Worm (Caenorhabditis elegans) whole organism, L1 larva: ENCODE data around the gene ZK666.1.
A peak's percentile ranks its signal among the peaks of the same experiment; 100 is the strongest.

ENCODE experiments used
- C16A3.4 ChIP-seq: fragments of 150-350 bp; optimal IDR thresholded peaks from 2 replicates; lab custom pipeline; 2014; ENCODE audit warnings: missing biosample characterization, missing genetic modification characterization
- C34B4.2 ChIP-seq: sonication (generic microtip); optimal IDR thresholded peaks from 2 replicates; lab custom pipeline; 2017; ENCODE audit warnings: mild to moderate bottlenecking, missing genetic modification characterization, missing compliant biosample characterization
- Y116A8C.19 ChIP-seq: sonication (generic microtip); optimal IDR thresholded peaks from 2 replicates; lab custom pipeline; 2016; ENCODE audit warnings: missing compliant biosample characterization, missing genetic modification characterization, borderline replicate concordance
- aha-1 ChIP-seq: fragments of 150-350 bp; optimal IDR thresholded peaks from 2 replicates; lab custom pipeline; 2014; ENCODE audit warnings: missing biosample characterization, missing genetic modification characterization
- alr-1 ChIP-seq: fragments of 200-800 bp; sonication (Bioruptor generic); optimal IDR thresholded peaks from 2 replicates; lab custom pipeline; 2018; ENCODE audit warnings: borderline replicate concordance, mild to moderate bottlenecking, missing genetic modification characterization, missing compliant biosample characterization
- ama-1 ChIP-seq: fragments of 150-350 bp; optimal IDR thresholded peaks from 2 replicates; lab custom pipeline; 2014
- blmp-1 ChIP-seq: fragments of 150-350 bp; optimal IDR thresholded peaks from 2 replicates; lab custom pipeline; 2014; ENCODE audit warnings: missing biosample characterization, missing genetic modification characterization
- ceh-82 ChIP-seq, 3 experiments: fragments of 150-350 bp in 1 of 3; sonication (generic microtip) in 2 of 3; optimal IDR thresholded peaks; 2 replicates each; lab custom pipeline; 2014 to 2017; ENCODE audit warnings: missing biosample characterization in 3 of 3, missing genetic modification characterization in 3 of 3
- ceh-90 ChIP-seq: sonication (generic microtip); optimal IDR thresholded peaks from 2 replicates; lab custom pipeline; 2016; ENCODE audit warnings: missing genetic modification characterization, missing compliant biosample characterization
- efl-1 ChIP-seq, 4 experiments: fragments of 150-350 bp; optimal IDR thresholded peaks in 3 of 4; peaks in 1 of 4; 1 replicate in 1 of 4; 2 replicates in 3 of 4; lab custom pipeline; 2014; ENCODE audit warnings: missing biosample characterization in 2 of 4, missing genetic modification characterization in 2 of 4, missing genetic modification reagents in 2 of 4
- efl-3 ChIP-seq: fragments of 200-800 bp; sonication (Bioruptor generic); optimal IDR thresholded peaks from 2 replicates; lab custom pipeline; 2018; ENCODE audit warnings: mild to moderate bottlenecking, missing genetic modification characterization, missing compliant biosample characterization
- elt-2 ChIP-seq: sonication (generic microtip); optimal IDR thresholded peaks from 2 replicates; lab custom pipeline; 2016; ENCODE audit warnings: missing genetic modification characterization, mild to moderate bottlenecking, inconsistent platforms, missing compliant biosample characterization, missing genetic modification reagents
- elt-3 ChIP-seq, 6 experiments: fragments of 150-350 bp in 1 of 6; sonication (generic microtip); optimal IDR thresholded peaks; 2 replicates each; lab custom pipeline; 2017 to 2018; ENCODE audit warnings: missing biosample characterization in 6 of 6, missing genetic modification characterization in 6 of 6, inconsistent platforms in 1 of 6
- fkh-8 ChIP-seq: sonication (generic microtip); optimal IDR thresholded peaks from 2 replicates; lab custom pipeline; 2016; ENCODE audit warnings: mild to moderate bottlenecking, missing genetic modification characterization, missing compliant biosample characterization
- grh-1 ChIP-seq: fragments of 200-800 bp; sonication (Bioruptor generic); IDR thresholded peaks from 2 replicates; pipeline ENCODE4 v1.3.6; 2022; ENCODE audit warnings: missing genetic modification reagents, missing genetic modification characterization, missing compliant biosample characterization
- irx-1 ChIP-seq: sonication (generic microtip); optimal IDR thresholded peaks from 2 replicates; lab custom pipeline; 2016; ENCODE audit warnings: missing genetic modification characterization, missing compliant biosample characterization
- jun-1 ChIP-seq: fragments of 150-350 bp; optimal IDR thresholded peaks from 2 replicates; lab custom pipeline; 2014; ENCODE audit warnings: missing biosample characterization, missing genetic modification reagents, missing genetic modification characterization
- lin-14 ChIP-seq: fragments of 200-800 bp; sonication (Bioruptor generic); optimal IDR thresholded peaks from 2 replicates; lab custom pipeline; 2018; ENCODE audit warnings: mild to moderate bottlenecking, missing genetic modification characterization, moderate library complexity, missing compliant biosample characterization
- lin-15B ChIP-seq: fragments of 150-350 bp; sonication (generic microtip); optimal IDR thresholded peaks from 3 replicates; lab custom pipeline; 2014; ENCODE audit warnings: missing biosample characterization, missing genetic modification characterization
- lin-39 ChIP-seq: fragments of 150-350 bp; optimal IDR thresholded peaks from 2 replicates; lab custom pipeline; 2014; ENCODE audit warnings: missing biosample characterization, missing genetic modification reagents, missing genetic modification characterization
- mdl-1 ChIP-seq, 2 experiments: fragments of 150-350 bp; optimal IDR thresholded peaks; 2 replicates each; lab custom pipeline; 2014 to 2017; ENCODE audit warnings: missing biosample characterization in 2 of 2, missing genetic modification characterization in 2 of 2, inconsistent platforms in 1 of 2
- mep-1 ChIP-seq: fragments of 150-350 bp; optimal IDR thresholded peaks from 2 replicates; lab custom pipeline; 2014; ENCODE audit warnings: missing biosample characterization, missing genetic modification characterization
- nhr-11 ChIP-seq: fragments of 150-350 bp; optimal IDR thresholded peaks from 2 replicates; lab custom pipeline; 2014; ENCODE audit warnings: missing biosample characterization, missing genetic modification characterization
- nhr-12 ChIP-seq: sonication (generic microtip); optimal IDR thresholded peaks from 2 replicates; lab custom pipeline; 2017; ENCODE audit warnings: missing biosample characterization, missing genetic modification characterization
- nhr-19 ChIP-seq: fragments of 200-800 bp; sonication (Bioruptor generic); conservative IDR thresholded peaks from 2 replicates; pipeline ENCODE4 v1.3.6; 2022; ENCODE audit warnings: missing genetic modification characterization, missing compliant biosample characterization
- nhr-20 ChIP-seq: sonication (generic microtip); optimal IDR thresholded peaks from 2 replicates; lab custom pipeline; 2016; ENCODE audit warnings: mild to moderate bottlenecking, missing genetic modification characterization, missing compliant biosample characterization
- nhr-237 ChIP-seq: fragments of 150-350 bp; optimal IDR thresholded peaks from 2 replicates; lab custom pipeline; 2014; ENCODE audit warnings: missing biosample characterization, missing genetic modification characterization
- nhr-47 ChIP-seq: sonication (generic microtip); optimal IDR thresholded peaks from 2 replicates; lab custom pipeline; 2016; ENCODE audit warnings: mild to moderate bottlenecking, missing genetic modification characterization, moderate library complexity, missing compliant biosample characterization
- nhr-77 ChIP-seq: fragments of 150-350 bp; optimal IDR thresholded peaks from 2 replicates; lab custom pipeline; 2014; ENCODE audit warnings: missing biosample characterization, missing genetic modification characterization
- nhr-85 ChIP-seq: sonication (generic microtip); peaks from one replicate; lab custom pipeline; 2016; ENCODE audit warnings: missing genetic modification characterization, inconsistent platforms, missing compliant biosample characterization
- nhr-90 ChIP-seq: sonication (generic microtip); optimal IDR thresholded peaks from 2 replicates; lab custom pipeline; 2016; ENCODE audit warnings: mild to moderate bottlenecking, missing genetic modification characterization, missing compliant biosample characterization; ENCODE audit not compliant: poor library complexity
- pag-3 ChIP-seq: sonication (generic microtip); optimal IDR thresholded peaks from 2 replicates; lab custom pipeline; 2017; ENCODE audit warnings: missing genetic modification characterization, mild to moderate bottlenecking, missing compliant biosample characterization, antibody characterized with exemption, borderline replicate concordance; ENCODE audit not compliant: insufficient read depth
- pax-3 ChIP-seq: fragments of 200-800 bp; sonication (Bioruptor generic); optimal IDR thresholded peaks from 2 replicates; lab custom pipeline; 2018; ENCODE audit warnings: mild to moderate bottlenecking, missing genetic modification characterization, moderate library complexity, missing compliant biosample characterization
- pqm-1 ChIP-seq: sonication (generic microtip); optimal IDR thresholded peaks from 3 replicates; lab custom pipeline; 2017; ENCODE audit warnings: missing biosample characterization, missing genetic modification characterization
- rnt-1 ChIP-seq: sonication (generic microtip); optimal IDR thresholded peaks from 2 replicates; lab custom pipeline; 2016; ENCODE audit warnings: mild to moderate bottlenecking, missing genetic modification characterization, moderate library complexity, missing compliant biosample characterization
- sox-4 ChIP-seq: sonication (generic microtip); optimal IDR thresholded peaks from 2 replicates; lab custom pipeline; 2016; ENCODE audit warnings: missing genetic modification characterization, missing compliant biosample characterization
- swsn-7 ChIP-seq: sonication (generic microtip); optimal IDR thresholded peaks from 2 replicates; lab custom pipeline; 2016; ENCODE audit warnings: missing genetic modification characterization, missing compliant biosample characterization
- tbx-2 ChIP-seq: sonication (generic microtip); optimal IDR thresholded peaks from 2 replicates; lab custom pipeline; 2016; ENCODE audit warnings: missing genetic modification characterization, missing compliant biosample characterization
- tlp-1 ChIP-seq: fragments of 150-350 bp; optimal IDR thresholded peaks from 2 replicates; lab custom pipeline; 2014; ENCODE audit warnings: missing biosample characterization, missing genetic modification characterization
- unc-62 ChIP-seq: fragments of 150-350 bp; optimal IDR thresholded peaks from 2 replicates; lab custom pipeline; 2014; ENCODE audit warnings: missing biosample characterization, missing genetic modification reagents, missing genetic modification characterization
- unc-86 ChIP-seq: sonication (generic microtip); optimal IDR thresholded peaks from 2 replicates; lab custom pipeline; 2016; ENCODE audit warnings: missing genetic modification characterization, missing compliant biosample characterization
- unc-98 ChIP-seq: fragments of 200-800 bp; sonication (Bioruptor generic); IDR thresholded peaks from 2 replicates; pipeline ENCODE4 v1.3.6; 2022; ENCODE audit warnings: missing genetic modification characterization, missing compliant biosample characterization
- vab-15 ChIP-seq: sonication (generic microtip); optimal IDR thresholded peaks from 2 replicates; lab custom pipeline; 2017; ENCODE audit warnings: missing genotype, mild to moderate bottlenecking, missing genetic modification characterization, missing compliant biosample characterization
- xbp-1 ChIP-seq: sonication (generic microtip); optimal IDR thresholded peaks from 2 replicates; lab custom pipeline; 2016; ENCODE audit warnings: missing genetic modification characterization, missing compliant biosample characterization
- zag-1 ChIP-seq: fragments of 150-350 bp; optimal IDR thresholded peaks from 2 replicates; lab custom pipeline; 2014; ENCODE audit warnings: missing biosample characterization, missing genetic modification characterization
- zip-4 ChIP-seq: fragments of 200-800 bp; sonication (Bioruptor generic); optimal IDR thresholded peaks from 2 replicates; lab custom pipeline; 2018; ENCODE audit warnings: mild to moderate bottlenecking, missing genetic modification characterization, moderate library complexity, missing compliant biosample characterization
- ztf-11 ChIP-seq, 2 experiments: sonication (generic microtip); optimal IDR thresholded peaks; 2 replicates each; lab custom pipeline; 2016 to 2017; ENCODE audit warnings: missing genetic modification characterization in 2 of 2, missing biosample characterization in 1 of 2, missing compliant biosample characterization in 1 of 2
- ztf-4 ChIP-seq: fragments of 150-350 bp; optimal IDR thresholded peaks from 2 replicates; lab custom pipeline; 2014; ENCODE audit warnings: missing biosample characterization, missing genetic modification characterization

The ZK666.1 gene

ce11 chrII:10446300-10446699 lies 24.8 kb downstream of the ZK666.1 start (continued):
- no peak for TF ChIP-seq pax-3
- no peak for TF ChIP-seq ceh-90 (tag; lab: Kevin White, UChicago)
- no peak for TF ChIP-seq lin-15B (tag; lab: Kevin White, UChicago)
- no peak for TF ChIP-seq fkh-8 (tag; lab: Kevin White, UChicago)
- no peak for TF ChIP-seq Y116A8C.19 (tag; lab: Kevin White, UChicago)
- TF ChIP-seq nhr-90, result peak; percentile 59
- no peak for TF ChIP-seq ama-1 (lab: Kevin White, UChicago)
- TF ChIP-seq jun-1 (tag; lab: Kevin White, UChicago), result no peak
- TF ChIP-seq aha-1, result no peak
- TF ChIP-seq ztf-11 (tag; optimal IDR thresholded peaks at IDR 0.05; lab: Kevin White, UChicago), result no peak
- no peak for TF ChIP-seq unc-86 (tag; lab: Kevin White, UChicago)
- TF ChIP-seq unc-98, result no peak
- TF ChIP-seq pqm-1 (tag; lab: Kevin White, UChicago), result no peak
- TF ChIP-seq tlp-1 (tag; lab: Kevin White, UChicago), result no peak
- TF ChIP-seq elt-2 (tag; lab: Kevin White, UChicago), result peak; percentile 65
- TF ChIP-seq mep-1, result peak; percentile 57
- TF ChIP-seq pag-3 (tag; lab: Kevin White, UChicago), result peak; percentile 0
- TF ChIP-seq efl-3 (GFP tag; lab: Kevin White, UChicago), result no peak
- TF ChIP-seq nhr-12 (tag; lab: Kevin White, UChicago), result no peak
- no peak for TF ChIP-seq nhr-11 (tag; lab: Kevin White, UChicago)
- peak; percentile 56 for TF ChIP-seq tbx-2
- no peak for TF ChIP-seq lin-39
- TF ChIP-seq nhr-77 (tag; lab: Kevin White, UChicago), result no peak
- TF ChIP-seq C34B4.2, result no peak
- peak; percentile 88 for TF ChIP-seq nhr-20 (tag; lab: Kevin White, UChicago)
- peak; percentile 92 for TF ChIP-seq blmp-1 (tag; lab: Kevin White, UChicago)
- no peak for TF ChIP-seq zag-1 (tag; lab: Kevin White, UChicago)
- no peak for TF ChIP-seq nhr-237 (tag; lab: Kevin White, UChicago)
- peak; percentile 4 for TF ChIP-seq C16A3.4 (tag; lab: Kevin White, UChicago)
- TF ChIP-seq zip-4 (GFP tag; lab: Kevin White, UChicago), result no peak
- no peak for TF ChIP-seq grh-1 (GFP tag; lab: Robert Waterston, UW)
- TF ChIP-seq rnt-1 (tag; lab: Kevin White, UChicago), result peak; percentile 51
- no peak for TF ChIP-seq irx-1 (tag; lab: Kevin White, UChicago)
- TF ChIP-seq lin-14 (GFP tag; lab: Kevin White, UChicago), result peak; percentile 72
- TF ChIP-seq xbp-1 (tag; lab: Kevin White, UChicago), result no peak
- TF ChIP-seq unc-62 (GFP tag; lab: Kevin White, UChicago), result no peak
- peak in 2 of 6 experiments; percentile 31 to 87 for TF ChIP-seq elt-3 (tag; optimal IDR thresholded peaks at IDR 0.05; lab: Kevin White, UChicago)
- TF ChIP-seq nhr-47 (tag; lab: Kevin White, UChicago), result peak; percentile 11
- TF ChIP-seq alr-1 (tag; lab: Kevin White, UChicago), result no peak
- TF ChIP-seq swsn-7 (tag; lab: Kevin White, UChicago), result no peak
- TF ChIP-seq ceh-82 (tag; optimal IDR thresholded peaks at IDR 0.05; lab: Kevin White, UChicago), result no peak
- peak; percentile 85 for TF ChIP-seq nhr-19 (GFP tag; lab: Robert Waterston, UW)
- TF ChIP-seq nhr-85 (tag; lab: Kevin White, UChicago), result peak; percentile 87
- no peak for TF ChIP-seq efl-1 (optimal IDR thresholded peaks at IDR 0.05; lab: Kevin White, UChicago)
- peak in 1 of 2 experiments; percentile 50 for TF ChIP-seq efl-1 (GFP tag; optimal IDR thresholded peaks at IDR 0.05 in 1 of 2; lab: Kevin White, UChicago)
- TF ChIP-seq mdl-1 (tag; optimal IDR thresholded peaks at IDR 0.05; lab: Kevin White, UChicago), result peak in 1 of 2 experiments; percentile 80
- no peak for TF ChIP-seq sox-4 (tag; lab: Kevin White, UChicago)
- no peak for TF ChIP-seq vab-15
- peak; percentile 61 for TF ChIP-seq ztf-4 (tag; lab: Kevin White, UChicago)
